Worm (Caenorhabditis elegans) whole organism, midembryonic: ENCODE measurements around the gene W05E10.2.

Source experiments
- T22C8.4 ChIP-seq: fragments of 200-800 bp; sonication (Bioruptor generic); IDR thresholded peaks from 2 replicates; pipeline ENCODE4 v1.3.6; 2022; ENCODE audit warnings: missing genetic modification characterization, missing compliant biosample characterization
- cog-1 ChIP-seq: sonication (generic microtip); optimal IDR thresholded peaks from 2 replicates; lab custom pipeline; 2016; ENCODE audit warnings: missing genetic modification characterization, missing compliant biosample characterization
- flt-1 ChIP-seq: fragments of 200-800 bp; sonication (Bioruptor generic); IDR thresholded peaks from 2 replicates; pipeline ENCODE4 v1.3.6; 2022; ENCODE audit warnings: missing genetic modification characterization, missing compliant biosample characterization
- klf-2 ChIP-seq: fragments of 200-800 bp; sonication (Bioruptor generic); conservative IDR thresholded peaks from 2 replicates; pipeline ENCODE4 v1.3.6; 2022; ENCODE audit warnings: missing genetic modification reagents, missing genetic modification characterization, missing compliant biosample characterization
- med-1 ChIP-seq: sonication (generic microtip); optimal IDR thresholded peaks from 2 replicates; lab custom pipeline; 2017; ENCODE audit warnings: missing genetic modification characterization, mild to moderate bottlenecking, missing compliant biosample characterization, antibody characterized with exemption, missing genetic modification reagents; ENCODE audit not compliant: insufficient read depth
- ref-1 ChIP-seq: fragments of 200-800 bp; sonication (Bioruptor generic); conservative IDR thresholded peaks from 2 replicates; pipeline ENCODE4 v1.3.6; 2022; ENCODE audit warnings: missing genetic modification reagents, missing genetic modification characterization, missing compliant biosample characterization
- tab-1 ChIP-seq: fragments of 200-800 bp; sonication (Bioruptor generic); IDR thresholded peaks from 2 replicates; pipeline ENCODE4 v1.3.6; 2022; ENCODE audit warnings: missing genetic modification characterization, missing compliant biosample characterization
- ztf-23 ChIP-seq: fragments of 200-800 bp; sonication (Bioruptor generic); IDR thresholded peaks from 2 replicates; pipeline ENCODE4 v1.3.6; 2022; ENCODE audit warnings: missing genetic modification reagents, missing genetic modification characterization, missing compliant biosample characterization
- ztf-29 ChIP-seq: fragments of 200-800 bp; sonication (Bioruptor generic); IDR thresholded peaks from 2 replicates; pipeline ENCODE4 v1.3.6; 2022; ENCODE audit warnings: missing genetic modification reagents, missing genetic modification characterization, missing compliant biosample characterization

The W05E10.2 gene

DNA sequence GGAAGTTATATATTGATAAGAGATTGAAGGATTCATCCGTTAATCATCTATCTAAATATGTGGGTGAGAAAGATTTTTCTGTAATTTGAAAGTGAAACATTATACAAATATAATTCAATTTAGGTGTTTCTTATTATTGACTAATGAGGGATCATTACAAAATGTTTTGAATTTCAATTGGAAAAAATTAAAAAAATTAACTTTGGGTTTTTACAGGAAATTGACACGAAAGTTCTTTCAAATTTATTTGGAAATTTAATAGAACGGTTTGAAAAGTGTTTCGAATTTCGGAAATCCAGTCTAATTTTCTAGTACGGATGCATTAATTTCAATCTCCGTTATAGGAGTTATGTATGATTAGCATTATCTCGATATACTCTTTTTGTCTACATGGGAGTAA lies 33.9 kb upstream of the W05E10.2 start:
- TF ChIP-seq tab-1 (GFP tag; lab: Robert Waterston, UW) (no peak), T22C8.4 (no peak), cog-1 (no peak)

ce11 chrV:11656469-11656868 lies 30.5 kb upstream of the W05E10.2 start:
- TF ChIP-seq cog-1 (no peak), ztf-29 (no peak), ref-1 (no peak), flt-1 (GFP tag; lab: Robert Waterston, UW) (no peak), ztf-23 (GFP tag; lab: Robert Waterston, UW) (no peak), tab-1 (GFP tag; lab: Robert Waterston, UW) (no peak)

DNA sequence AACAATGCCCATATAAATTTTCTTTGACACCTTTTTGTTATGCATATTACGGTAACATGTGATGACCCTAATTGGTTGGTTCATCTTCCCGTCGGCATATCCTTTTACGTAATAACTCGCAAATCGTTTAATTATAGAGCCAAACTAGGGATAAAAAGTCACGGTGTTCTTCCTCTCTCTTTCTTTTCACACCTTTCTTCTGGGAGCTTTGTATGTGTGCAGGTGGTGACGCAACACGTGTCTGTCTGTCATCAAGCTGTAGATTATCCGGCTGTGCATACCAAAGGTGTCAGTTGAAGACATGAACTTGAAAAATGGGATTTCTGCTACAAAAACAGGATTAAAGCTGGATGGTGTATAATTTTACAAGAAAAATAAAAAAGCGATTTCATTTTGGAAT lies 26.4 kb upstream of the W05E10.2 start:
- TF ChIP-seq tab-1 (GFP tag; lab: Robert Waterston, UW) = no peak
- no peak for TF ChIP-seq T22C8.4
- TF ChIP-seq klf-2 (GFP tag; lab: Robert Waterston, UW) = no peak
- no peak for TF ChIP-seq ref-1
- TF ChIP-seq med-1 (GFP tag; lab: Kevin White, UChicago) = no peak
- no peak for TF ChIP-seq flt-1 (GFP tag; lab: Robert Waterston, UW)
- TF ChIP-seq ztf-23 (GFP tag; lab: Robert Waterston, UW) = no peak
- no peak for TF ChIP-seq ztf-29
- TF ChIP-seq cog-1 = no peak

DNA sequence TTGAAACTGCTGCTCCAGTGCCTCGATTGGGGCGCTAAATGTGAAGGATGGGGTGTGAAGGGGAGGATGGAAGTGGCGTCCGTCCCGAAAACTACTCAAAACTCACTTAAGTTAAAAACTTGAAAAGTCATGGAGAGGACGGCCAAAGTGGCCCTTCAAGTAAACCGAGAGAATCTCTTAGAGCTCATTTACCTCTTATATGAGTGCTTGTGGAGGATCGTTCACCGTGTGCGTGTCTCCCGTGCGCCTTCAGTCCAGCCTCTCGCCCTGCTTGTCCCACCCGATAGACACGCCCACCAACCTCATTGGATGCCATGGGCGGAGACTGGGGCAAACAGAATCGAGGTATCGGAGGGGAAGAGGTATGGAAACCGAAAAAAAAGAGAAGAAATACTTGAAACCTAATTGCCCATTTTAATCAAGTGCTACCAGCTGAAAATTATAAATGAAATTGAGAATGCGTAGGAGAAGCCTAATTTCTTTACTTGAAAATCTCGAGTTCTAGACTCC lies 22.0 kb upstream of the W05E10.2 start, which contains the start of gene ceh-27:
Gene ceh-27, minus strand, starts transcription at position 228 of the 510 bp plus-strand sequence.
- TF ChIP-seq ztf-23 (GFP tag; lab: Robert Waterston, UW) = peak; percentile 26; the same call in 1 of the 2 replicates
- no peak for TF ChIP-seq flt-1 (GFP tag; lab: Robert Waterston, UW)

ce11 chrV:11667176-11667575 lies 19.8 kb upstream of the W05E10.2 start, which contains the start of gene F46F3.3:
Gene F46F3.3, plus strand, starts transcription at chrV:11667476.
- TF ChIP-seq cog-1 = no peak
- no peak for TF ChIP-seq ztf-23 (GFP tag; lab: Robert Waterston, UW)
- no peak for TF ChIP-seq klf-2 (GFP tag; lab: Robert Waterston, UW)
- no peak for TF ChIP-seq flt-1 (GFP tag; lab: Robert Waterston, UW)
- TF ChIP-seq med-1 (GFP tag; lab: Kevin White, UChicago) = no peak
- no peak for TF ChIP-seq tab-1 (GFP tag; lab: Robert Waterston, UW)
- no peak for TF ChIP-seq T22C8.4
- no peak for TF ChIP-seq ztf-29
- no peak for TF ChIP-seq ref-1

DNA sequence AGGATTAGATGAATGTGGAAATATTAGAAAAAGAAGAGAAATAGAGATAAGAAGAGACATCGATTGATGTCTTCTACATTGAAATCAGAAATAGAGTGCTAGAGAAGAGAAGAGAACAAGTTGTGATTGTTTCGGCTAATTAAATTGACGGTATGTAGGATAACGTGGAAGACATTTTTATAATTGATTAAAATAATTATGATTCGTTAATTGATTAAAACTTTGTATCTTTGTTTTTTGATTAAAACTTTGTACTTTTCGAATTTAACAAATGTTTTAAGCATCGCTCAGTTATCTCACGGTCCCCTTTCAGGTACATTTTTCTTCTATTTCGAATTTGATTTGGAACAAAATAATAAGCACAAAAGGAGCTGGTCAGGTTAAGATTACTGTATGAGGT lies 14.5 kb upstream of the W05E10.2 start, which contains the start of gene lgc-44:
Gene lgc-44, minus strand, starts transcription at position 101 of the 400 bp plus-strand sequence.
- no peak for TF ChIP-seq ref-1
- no peak for TF ChIP-seq med-1 (GFP tag; lab: Kevin White, UChicago)
- TF ChIP-seq T22C8.4 = no peak
- TF ChIP-seq cog-1 = no peak
- no peak for TF ChIP-seq ztf-23 (GFP tag; lab: Robert Waterston, UW)
- no peak for TF ChIP-seq tab-1 (GFP tag; lab: Robert Waterston, UW)
- no peak for TF ChIP-seq klf-2 (GFP tag; lab: Robert Waterston, UW)
- TF ChIP-seq flt-1 (GFP tag; lab: Robert Waterston, UW) = no peak
- no peak for TF ChIP-seq ztf-29

ce11 chrV:11673746-11674365 lies 13.1 kb upstream of the W05E10.2 start:
- TF ChIP-seq cog-1 (peak; percentile 48), ztf-23 (GFP tag; lab: Robert Waterston, UW) (no peak), T22C8.4 (no peak), med-1 (GFP tag; lab: Kevin White, UChicago) (no peak)

DNA sequence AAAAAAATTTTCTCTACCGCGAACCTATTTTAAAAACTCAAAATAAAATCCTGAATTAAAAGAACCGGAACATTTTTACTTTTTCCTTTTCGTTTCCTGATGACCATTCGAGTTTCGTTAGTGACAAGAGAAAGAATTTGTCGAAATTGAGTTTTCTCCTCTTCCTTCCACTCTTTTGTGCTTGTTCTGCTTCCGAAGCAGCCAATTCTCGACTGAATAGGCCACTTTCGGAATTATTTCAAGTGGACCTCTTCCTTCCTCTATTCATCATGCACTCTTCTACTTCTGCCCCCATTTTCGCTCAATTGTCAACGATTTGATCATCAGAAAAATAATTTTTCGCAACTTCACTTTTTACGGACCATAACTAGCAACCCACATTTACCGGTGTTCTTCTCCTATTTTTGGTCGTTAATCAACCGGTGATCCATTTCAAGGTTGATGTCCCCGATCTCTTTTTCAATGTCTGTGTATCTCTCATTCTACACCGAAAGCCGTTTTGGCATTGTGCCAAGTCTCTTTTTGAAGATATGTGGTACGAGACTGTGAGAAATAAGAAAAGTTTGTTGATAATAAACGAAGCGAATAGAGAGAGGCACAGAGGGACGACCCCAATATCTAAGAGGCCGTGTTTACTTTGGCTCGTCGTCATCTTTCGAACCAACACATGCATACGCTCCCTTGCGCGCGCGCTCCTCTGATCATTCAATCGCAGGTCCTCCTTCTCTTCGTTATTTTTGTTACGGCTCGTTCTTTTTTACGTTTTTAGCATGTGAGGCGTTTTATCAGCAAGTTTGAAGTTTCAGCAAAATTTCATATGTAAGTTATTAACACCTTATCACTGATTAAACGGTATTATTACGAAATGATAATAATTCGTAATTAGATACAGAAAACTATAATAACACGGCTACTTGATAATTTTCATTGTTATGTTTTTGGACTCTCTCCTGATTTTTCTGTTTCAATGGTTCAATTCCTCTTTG lies 12.1 kb upstream of the W05E10.2 start:
- TF ChIP-seq klf-2 (GFP tag; lab: Robert Waterston, UW) (0 out of 2 replicates have a peak, but pooled peaks have one; percentile 12), flt-1 (GFP tag; lab: Robert Waterston, UW) (no peak)

DNA sequence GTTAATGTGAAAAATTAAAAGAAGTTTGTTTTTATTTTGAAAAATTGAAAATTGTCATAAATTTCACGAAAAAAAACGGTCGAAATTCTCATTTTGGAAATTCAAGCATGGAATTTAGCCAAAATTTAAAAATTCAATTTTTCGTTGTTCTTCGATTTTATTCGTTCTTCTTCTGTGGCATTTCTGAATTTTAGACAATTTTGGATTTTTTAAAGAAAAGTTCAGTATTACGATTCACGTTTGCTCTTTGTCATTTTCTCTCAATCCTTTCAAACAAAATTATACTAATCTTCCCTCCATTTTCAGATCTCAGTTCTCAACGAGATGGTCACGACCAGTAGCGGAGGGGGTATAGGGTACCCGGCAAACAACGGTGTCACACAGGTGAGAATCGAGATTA lies 11.3 kb upstream of the W05E10.2 start, which contains the start of gene ape-1:
Gene ape-1, plus strand, starts transcription at position 301 of the 400 bp plus-strand sequence.
- TF ChIP-seq flt-1 (GFP tag; lab: Robert Waterston, UW) (no peak), ztf-23 (GFP tag; lab: Robert Waterston, UW) (no peak), T22C8.4 (no peak), cog-1 (no peak), tab-1 (GFP tag; lab: Robert Waterston, UW) (no peak), med-1 (GFP tag; lab: Kevin White, UChicago) (no peak), klf-2 (GFP tag; lab: Robert Waterston, UW) (no peak), ztf-29 (no peak), ref-1 (no peak)

ce11 chrV:11676498-11676897 lies 10.5 kb upstream of the W05E10.2 start:
- no peak for TF ChIP-seq ref-1
- no peak for TF ChIP-seq cog-1
- TF ChIP-seq flt-1 (GFP tag; lab: Robert Waterston, UW) = no peak
- TF ChIP-seq med-1 (GFP tag; lab: Kevin White, UChicago) = no peak
- no peak for TF ChIP-seq T22C8.4
- no peak for TF ChIP-seq ztf-29
- no peak for TF ChIP-seq tab-1 (GFP tag; lab: Robert Waterston, UW)
- TF ChIP-seq ztf-23 (GFP tag; lab: Robert Waterston, UW) = no peak
- no peak for TF ChIP-seq klf-2 (GFP tag; lab: Robert Waterston, UW)
